Fruit fly (Drosophila melanogaster): ENCODE results near the gene vri.

The vri gene

dm6 chr2L:5278309-5279130, 10.2 kb upstream of the vri start, which contains the start of the genes Nin and Bub1 (continued):
- TF ChIP-seq ash1 (GFP tag; optimal IDR thresholded peaks at IDR 0.05) (no peak), Elba2 (GFP tag; optimal IDR thresholded peaks at IDR 0.05) (no peak), pita (GFP tag; optimal IDR thresholded peaks at IDR 0.05) (no peak), CG7839 (tag; optimal IDR thresholded peaks at IDR 0.05) (no peak), CG14965 (GFP tag; optimal IDR thresholded peaks at IDR 0.05; ENCODE audit: borderline replicate concordance) (no peak), hb (GFP tag; IDR thresholded peaks at IDR 0.05; ENCODE audit: partially characterized antibody) (peak; percentile 84), CG34422 (GFP tag; IDR thresholded peaks at IDR 0.05) (peak; percentile 59; the same call in 1 of the 3 replicates), vfl (GFP tag; optimal IDR thresholded peaks at IDR 0.05) (no peak), Trl (optimal IDR thresholded peaks at IDR 0.05) (no peak), Trl (GFP tag; optimal IDR thresholded peaks at IDR 0.05) (no peak), CG1233 (GFP tag; optimal IDR thresholded peaks at IDR 0.05) (no peak), CG1529 (GFP tag; optimal IDR thresholded peaks at IDR 0.05) (no peak), CG14014 (GFP tag; IDR thresholded peaks at IDR 0.05) (peak; percentile 41; the same call in 1 of the 2 replicates), CG11456 (GFP tag; IDR thresholded peaks at IDR 0.05) (peak; percentile 83; the same call in 2 of the 3 replicates), abd-A (tag; optimal IDR thresholded peaks at IDR 0.05) (no peak), Six4 (GFP tag; optimal IDR thresholded peaks at IDR 0.05) (no peak), CG8765 (GFP tag; IDR thresholded peaks at IDR 0.05) (no peak), Asciz (GFP tag; optimal IDR thresholded peaks at IDR 0.05) (no peak), Lhr (GFP tag; optimal IDR thresholded peaks at IDR 0.05) (no peak), exex (tag; optimal IDR thresholded peaks at IDR 0.05) (no peak), D19B (GFP tag; optimal IDR thresholded peaks at IDR 0.05) (no peak), CG10565 (GFP tag; optimal IDR thresholded peaks at IDR 0.05) (no peak), CG31441 (GFP tag; IDR thresholded peaks at IDR 0.05) (no peak), CG12071 (GFP tag; optimal IDR thresholded peaks at IDR 0.05) (no peak), CG30403 (GFP tag; optimal IDR thresholded peaks at IDR 0.05) (peak; percentile 62), pb (GFP tag; optimal IDR thresholded peaks at IDR 0.05) (no peak), Oaz (GFP tag; IDR thresholded peaks at IDR 0.05) (no peak), CG6689 (GFP tag; IDR thresholded peaks at IDR 0.05) (no peak), CG3163 (GFP tag; optimal IDR thresholded peaks at IDR 0.05) (no peak), inv (GFP tag; IDR thresholded peaks at IDR 0.05; ENCODE audit: partially characterized antibody) (peak; percentile 87), CG18262 (tag; optimal IDR thresholded peaks at IDR 0.05) (peak; percentile 30), CG11696 (GFP tag; IDR thresholded peaks at IDR 0.05) (0 out of 2 replicates have a peak, but pooled peaks have one; percentile 30), CG18476 (GFP tag; optimal IDR thresholded peaks at IDR 0.05) (peak; percentile 0), ERR (GFP tag; optimal IDR thresholded peaks at IDR 0.05) (no peak), CG11723 (GFP tag; optimal IDR thresholded peaks at IDR 0.05) (no peak), dysf (GFP tag; IDR thresholded peaks at IDR 0.05) (peak; percentile 53; the same call in 1 of the 3 replicates), H15 (GFP tag; IDR thresholded peaks at IDR 0.05) (no peak), MTF-1 (GFP tag; optimal IDR thresholded peaks at IDR 0.05; ENCODE audit: borderline replicate concordance) (no peak), CG7963 (GFP tag; IDR thresholded peaks at IDR 0.05; ENCODE audit: partially characterized antibody) (peak; percentile 81), CkIIα-i1 (GFP tag; IDR thresholded peaks at IDR 0.05) (no peak), CG7786 (GFP tag; optimal IDR thresholded peaks at IDR 0.05) (no peak), CG30431 (GFP tag; optimal IDR thresholded peaks at IDR 0.05) (no peak), chn (GFP tag; optimal IDR thresholded peaks at IDR 0.05) (no peak), Usf (GFP tag; optimal IDR thresholded peaks at IDR 0.05) (no peak), ind (GFP tag; optimal IDR thresholded peaks at IDR 0.05) (peak; percentile 35), klu (GFP tag; IDR thresholded peaks at IDR 0.05) (no peak), Hand (GFP tag; optimal IDR thresholded peaks at IDR 0.05) (no peak), danr (GFP tag; IDR thresholded peaks at IDR 0.05) (no peak), CG17912 (GFP tag; optimal IDR thresholded peaks at IDR 0.05) (no peak), grau (tag; optimal IDR thresholded peaks at IDR 0.05) (peak; percentile 25)

Measured in whole organism, embryonic.